Worm (Caenorhabditis elegans): ENCODE results near the gene Y6G8.16.
A peak's percentile ranks its signal among the peaks of the same experiment; 100 is the strongest.
"Not testable (repeated sequence)": the region's sequence is repeated elsewhere in the genome, so short reads cannot be mapped to it uniquely, and the experiment has no call there.

The Y6G8.16 gene

DNA sequence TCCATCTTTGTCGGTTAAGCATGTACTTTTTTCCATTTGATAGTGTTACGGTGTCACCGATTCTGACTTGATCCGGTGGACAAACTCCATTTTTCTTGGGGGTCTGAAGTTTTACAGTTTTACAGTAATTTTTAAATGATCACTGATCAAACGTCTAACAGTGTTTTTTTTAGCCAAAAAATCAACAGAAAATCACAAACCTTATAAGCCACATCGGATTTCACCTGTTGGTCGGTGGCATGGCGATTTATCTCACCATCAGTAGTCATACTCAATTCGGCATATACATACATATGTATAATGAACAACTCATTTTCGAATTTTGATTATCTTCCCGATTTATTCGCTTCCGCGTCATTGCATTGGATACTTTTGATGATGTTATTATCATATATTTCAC lies 1.6 kb downstream of the Y6G8.16 start, which contains the start of gene srz-91:
Gene srz-91, plus strand, starts transcription at position 301 of the 400 bp plus-strand sequence.
- no peak for TF ChIP-seq zip-11 (GFP tag; IDR thresholded peaks at IDR 0.05)
- no peak for TF ChIP-seq nhr-42 (GFP tag; IDR thresholded peaks at IDR 0.05)
- no peak for TF ChIP-seq F10B5.3 (tag; optimal IDR thresholded peaks at IDR 0.05)
- no peak for TF ChIP-seq nhr-6 (tag; optimal IDR thresholded peaks at IDR 0.05)
- TF ChIP-seq daf-19 (GFP tag; conservative IDR thresholded peaks at IDR 0.05) = no peak
- no peak for TF ChIP-seq nhr-77 (tag; optimal IDR thresholded peaks at IDR 0.05)
- TF ChIP-seq ztf-11 (tag; optimal IDR thresholded peaks at IDR 0.05) = no peak
- no peak for TF ChIP-seq ceh-82 (tag; optimal IDR thresholded peaks at IDR 0.05)
- TF ChIP-seq dmd-6 (GFP tag; IDR thresholded peaks at IDR 0.05) = no peak
- TF ChIP-seq aha-1 (tag) = no peak
- TF ChIP-seq cey-2 (tag; optimal IDR thresholded peaks at IDR 0.05; ENCODE audit: borderline replicate concordance, insufficient read depth) = no peak
- TF ChIP-seq nhr-11 (tag; optimal IDR thresholded peaks at IDR 0.05) = no peak
- no peak for TF ChIP-seq hlh-11 (tag; optimal IDR thresholded peaks at IDR 0.05)
- TF ChIP-seq T20F7.1 (GFP tag; optimal IDR thresholded peaks at IDR 0.05) = no peak
- TF ChIP-seq Y105C5A.15 (GFP tag; IDR thresholded peaks at IDR 0.05) = no peak
- TF ChIP-seq nhr-111 (GFP tag; optimal IDR thresholded peaks at IDR 0.05) = no peak
- no peak for TF ChIP-seq lin-38 (GFP tag; IDR thresholded peaks at IDR 0.05)
- TF ChIP-seq Y75B8A.6 (GFP tag; IDR thresholded peaks at IDR 0.05) = no peak
- no peak for TF ChIP-seq nhr-41 (GFP tag; IDR thresholded peaks at IDR 0.05)

DNA sequence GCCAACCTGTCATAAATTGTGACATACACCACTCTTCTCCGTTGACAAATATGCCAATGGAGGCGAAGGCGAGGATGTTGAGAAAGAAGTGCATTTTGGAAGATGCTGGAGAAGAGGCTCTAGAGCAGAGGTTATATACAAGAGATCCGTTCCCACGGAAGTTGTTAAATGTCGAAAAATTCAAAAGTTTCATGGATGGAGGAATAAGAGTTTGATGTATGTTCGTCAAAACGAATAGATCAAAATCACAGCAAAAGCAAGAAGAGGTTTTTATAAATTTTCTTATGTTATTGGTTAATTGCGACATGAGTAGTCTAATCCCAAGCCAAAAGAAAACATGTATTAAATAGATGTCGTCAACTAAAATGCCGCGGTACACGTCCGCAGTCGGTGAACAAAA lies 4.4 kb downstream of the Y6G8.16 start, which contains the start of gene Y6G8.15:
Gene Y6G8.15, minus strand, starts transcription at position 101 of the 400 bp plus-strand sequence.
- TF ChIP-seq mxl-2 (GFP tag; conservative IDR thresholded peaks at IDR 0.05); nhr-76 (tag; optimal IDR thresholded peaks at IDR 0.05); zfp-2 (tag; optimal IDR thresholded peaks at IDR 0.05): not testable (repeated sequence)

DNA sequence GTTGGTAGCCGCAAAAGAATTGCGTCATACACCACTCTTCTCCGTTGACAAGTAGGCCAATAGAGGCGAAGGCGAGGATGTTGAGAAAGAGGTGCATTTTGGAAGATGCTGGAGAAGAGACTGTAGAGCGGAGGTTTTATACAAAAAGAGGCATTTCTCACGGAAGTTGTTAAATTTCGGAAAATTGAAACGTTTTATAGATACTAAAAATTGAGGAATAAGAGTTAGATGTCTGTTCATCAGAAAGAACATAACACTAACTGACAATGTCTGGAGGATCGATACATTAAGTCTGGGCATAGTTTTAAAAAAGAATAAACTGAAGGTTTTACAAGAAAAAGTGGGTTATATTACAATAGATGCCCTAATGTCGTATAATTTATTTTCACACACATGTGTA lies 8.1 kb downstream of the Y6G8.16 start, which contains the start of gene Y6G8.14:
Gene Y6G8.14, minus strand, starts transcription at position 101 of the 400 bp plus-strand sequence.
- TF ChIP-seq Y48G9A.11 (GFP tag; IDR thresholded peaks at IDR 0.05) (no peak), hmg-1.1 (GFP tag; IDR thresholded peaks at IDR 0.05) (no peak), ceh-28 (tag; optimal IDR thresholded peaks at IDR 0.05) (no peak), rbr-2 (tag; optimal IDR thresholded peaks at IDR 0.05) (no peak), snpc-4 (tag; optimal IDR thresholded peaks at IDR 0.05) (no peak)

DNA sequence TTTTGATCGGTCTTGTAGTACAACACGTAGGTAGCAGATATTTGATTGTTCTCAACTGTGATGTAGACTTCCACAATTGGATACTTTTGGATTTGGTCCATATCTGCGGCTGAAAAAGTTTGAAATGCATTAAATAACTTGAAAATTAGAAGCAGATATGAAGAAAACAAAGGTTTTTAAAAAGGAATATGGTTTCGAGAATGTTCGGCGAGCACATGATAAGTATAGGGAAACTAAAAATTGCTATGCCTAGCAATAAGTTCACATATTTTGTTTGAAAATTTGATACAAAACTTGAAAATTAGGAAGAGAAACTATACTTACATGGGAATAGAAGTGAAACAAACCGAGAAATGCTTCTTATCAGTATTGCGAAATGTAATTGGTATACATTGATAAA lies 9.5 kb downstream of the Y6G8.16 start, which contains the start of gene Y6G8.5:
Gene Y6G8.5, minus strand, starts transcription at position 101 of the 400 bp plus-strand sequence.
- TF ChIP-seq pqm-1 (tag; optimal IDR thresholded peaks at IDR 0.05) (peak; percentile 64), D1046.2 (GFP tag; IDR thresholded peaks at IDR 0.05) (no peak), lim-7 (GFP tag; IDR thresholded peaks at IDR 0.05) (no peak)

DNA sequence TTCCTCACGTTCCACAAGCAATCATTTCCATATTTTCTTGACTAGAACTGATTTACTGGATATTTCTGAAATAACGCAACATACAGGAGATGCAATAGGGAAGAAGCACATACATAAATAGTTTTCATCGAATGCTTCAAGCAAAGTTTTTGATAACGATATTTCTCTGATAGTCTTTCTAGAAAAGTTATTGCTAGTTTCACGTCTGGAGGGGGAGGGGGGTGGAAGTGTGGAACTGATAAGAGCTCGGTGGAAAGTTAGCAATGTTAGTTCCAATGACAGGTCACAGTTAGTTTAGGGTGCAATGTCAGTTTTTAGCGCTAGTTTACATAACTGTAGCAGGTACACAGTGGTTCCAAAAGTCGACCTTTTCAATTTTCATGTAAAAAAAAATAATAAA lies 10.7 kb downstream of the Y6G8.16 start, which contains the start of gene Y6G8.6:
Gene Y6G8.6, minus strand, starts transcription at position 98 of the 400 bp plus-strand sequence.
- TF ChIP-seq snpc-1.2 (GFP tag; IDR thresholded peaks at IDR 0.05) (no peak), cey-2 (tag; optimal IDR thresholded peaks at IDR 0.05; ENCODE audit: borderline replicate concordance, insufficient read depth) (no peak), ceh-28 (tag; optimal IDR thresholded peaks at IDR 0.05) (no peak), php-3 (GFP tag; IDR thresholded peaks at IDR 0.05) (0 out of 2 replicates have a peak, but pooled peaks have one; percentile 42), tra-1 (GFP tag; IDR thresholded peaks at IDR 0.05) (no peak), ceh-32 (tag; optimal IDR thresholded peaks at IDR 0.05; ENCODE audit: poor library complexity) (no peak), duxl-1 (tag; optimal IDR thresholded peaks at IDR 0.05; ENCODE audit: poor library complexity) (no peak), pqm-1 (tag; optimal IDR thresholded peaks at IDR 0.05) (peak; percentile 51), lir-3 (tag; optimal IDR thresholded peaks at IDR 0.05) (no peak), Y5F2A.4 (GFP tag; optimal IDR thresholded peaks at IDR 0.05) (no peak), T20F7.1 (GFP tag; optimal IDR thresholded peaks at IDR 0.05) (no peak), nhr-28 (tag; optimal IDR thresholded peaks at IDR 0.05) (peak; percentile 53), ZK337.2 (GFP tag; IDR thresholded peaks at IDR 0.05) (no peak), mdl-1 (tag; optimal IDR thresholded peaks at IDR 0.05) (no peak)
